Fruit fly (Drosophila melanogaster) Kc167 (cell line): ENCODE results near the gene CG4615.

Experiments
- Myc ChIP-seq: fragments of >200 bp; optimal IDR thresholded peaks from 2 replicates; lab custom pipeline; 2017; ENCODE audit warnings: missing external identifiers
- Sin3A ChIP-seq: fragments of >200 bp; optimal IDR thresholded peaks from 2 replicates; lab custom pipeline; 2018; ENCODE audit warnings: missing external identifiers
- h ChIP-seq: fragments of >200 bp; optimal IDR thresholded peaks from 3 replicates; lab custom pipeline; 2018; ENCODE audit warnings: missing external identifiers
- insv ChIP-seq: fragments of >200 bp; optimal IDR thresholded peaks from 3 replicates; lab custom pipeline; 2018; ENCODE audit warnings: missing external identifiers
- psq ChIP-seq: fragments of >200 bp; optimal IDR thresholded peaks from 2 replicates; lab custom pipeline; 2017; ENCODE audit warnings: missing external identifiers
- ttk ChIP-seq: sonication (Bioruptor generic); optimal IDR thresholded peaks from 2 replicates; lab custom pipeline; 2017; ENCODE audit warnings: missing external identifiers

The CG4615 gene

dm6 chrX:7086539-7086938 is 15.6 kb downstream of the CG4615 start:
- no peak for TF ChIP-seq h
- no peak for TF ChIP-seq psq (lab: Kevin White, UChicago)
- TF ChIP-seq ttk (lab: Kevin White, UChicago), result no peak
- no peak for TF ChIP-seq Myc (lab: Kevin White, UChicago)
- TF ChIP-seq insv, result no peak
- TF ChIP-seq Sin3A (lab: Kevin White, UChicago), result no peak

dm6 chrX:7082407-7082806 is 19.7 kb downstream of the CG4615 start:
- no peak for TF ChIP-seq ttk (lab: Kevin White, UChicago)
- TF ChIP-seq insv, result no peak
- no peak for TF ChIP-seq Sin3A (lab: Kevin White, UChicago)
- no peak for TF ChIP-seq Myc (lab: Kevin White, UChicago)
- TF ChIP-seq h, result no peak
- TF ChIP-seq psq (lab: Kevin White, UChicago), result no peak

- TF ChIP-seq Sin3A (lab: Kevin White, UChicago) (no peak), ttk (lab: Kevin White, UChicago) (no peak), Myc (lab: Kevin White, UChicago) (no peak), insv (no peak), h (no peak), psq (lab: Kevin White, UChicago) (no peak)
Observed at dm6 chrX:7074316-7074925, 27.7 kb downstream of the CG4615 start.

- TF ChIP-seq Myc (lab: Kevin White, UChicago) (no peak), insv (no peak), Sin3A (lab: Kevin White, UChicago) (no peak), ttk (lab: Kevin White, UChicago) (no peak), psq (lab: Kevin White, UChicago) (no peak), h (no peak)
Observed at dm6 chrX:7073234-7073878, 28.7 kb downstream of the CG4615 start.

- TF ChIP-seq ttk (lab: Kevin White, UChicago) (no peak), Myc (lab: Kevin White, UChicago) (no peak), insv (no peak), Sin3A (lab: Kevin White, UChicago) (no peak), h (no peak), psq (lab: Kevin White, UChicago) (no peak)
Observed at dm6 chrX:7069011-7069463, 33.1 kb downstream of the CG4615 start, which contains the start of gene CG4607. Gene CG4607 (plus strand): TSS chrX:7069413.

dm6 chrX:7068088-7068487 is 34.0 kb downstream of the CG4615 start:
- TF ChIP-seq Sin3A (lab: Kevin White, UChicago) (no peak), Myc (lab: Kevin White, UChicago) (no peak)

- TF ChIP-seq Sin3A (lab: Kevin White, UChicago) (no peak), psq (lab: Kevin White, UChicago) (no peak), ttk (lab: Kevin White, UChicago) (no peak), Myc (lab: Kevin White, UChicago) (no peak), insv (no peak), h (no peak)
Observed at dm6 chrX:7067248-7067647, 34.9 kb downstream of the CG4615 start.

- TF ChIP-seq insv, result no peak
- TF ChIP-seq Myc (lab: Kevin White, UChicago), result no peak
- peak; percentile 68 for TF ChIP-seq psq (lab: Kevin White, UChicago)
- no peak for TF ChIP-seq h
- TF ChIP-seq ttk (lab: Kevin White, UChicago), result no peak
- no peak for TF ChIP-seq Sin3A (lab: Kevin White, UChicago)
Observed at dm6 chrX:7066608-7067007, 35.5 kb downstream of the CG4615 start.

- TF ChIP-seq ttk (lab: Kevin White, UChicago) (no peak), insv (no peak), Sin3A (lab: Kevin White, UChicago) (no peak), Myc (lab: Kevin White, UChicago) (no peak), h (no peak), psq (lab: Kevin White, UChicago) (no peak)
Observed at dm6 chrX:7065835-7066234, 36.3 kb downstream of the CG4615 start, which contains the start of gene CG12541. Gene CG12541 (minus strand): TSS chrX:7066052.

- TF ChIP-seq ttk (lab: Kevin White, UChicago), result no peak
- no peak for TF ChIP-seq Myc (lab: Kevin White, UChicago)
- no peak for TF ChIP-seq h
- no peak for TF ChIP-seq Sin3A (lab: Kevin White, UChicago)
- no peak for TF ChIP-seq psq (lab: Kevin White, UChicago)
- no peak for TF ChIP-seq insv
Observed at dm6 chrX:7063563-7063962, 38.5 kb downstream of the CG4615 start.

- TF ChIP-seq psq (lab: Kevin White, UChicago) (no peak), insv (no peak), h (no peak), Sin3A (lab: Kevin White, UChicago) (no peak), ttk (lab: Kevin White, UChicago) (no peak), Myc (lab: Kevin White, UChicago) (no peak)
Observed at dm6 chrX:7058973-7059372, 43.1 kb downstream of the CG4615 start.

dm6 chrX:7049087-7049486 is 53.0 kb downstream of the CG4615 start, which contains the start of gene nullo:
Gene nullo (plus strand): TSS chrX:7049476.
- TF ChIP-seq Myc (lab: Kevin White, UChicago) (no peak), h (no peak), psq (lab: Kevin White, UChicago) (no peak), Sin3A (lab: Kevin White, UChicago) (no peak), ttk (lab: Kevin White, UChicago) (no peak), insv (no peak)
